Worm (Caenorhabditis elegans): ENCODE measurements around the gene Y32F6B.9.

DNA sequence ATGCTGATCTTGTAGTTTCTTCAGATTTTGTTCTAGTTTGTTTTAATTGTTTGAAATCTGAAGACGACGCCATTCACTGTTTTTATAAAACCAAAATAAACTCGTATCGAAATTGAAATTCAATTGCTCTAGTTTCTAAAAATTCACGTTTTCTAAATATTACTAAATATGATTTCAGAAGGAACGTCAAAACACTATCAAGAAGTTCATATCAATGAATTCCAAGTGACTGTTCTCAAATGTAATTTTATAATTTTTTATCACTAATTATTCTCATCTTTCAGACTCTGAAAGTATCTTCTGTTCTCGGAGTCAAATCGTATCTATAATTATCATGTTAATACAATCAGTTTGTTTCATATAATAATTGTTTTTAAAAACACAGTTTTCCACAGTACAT lies 37.8 kb upstream of the Y32F6B.9 start, which contains the start of gene snf-10:
- no peak for TF ChIP-seq gei-17 (GFP tag; optimal IDR thresholded peaks at IDR 0.05)
- TF ChIP-seq B0035.1 (tag; optimal IDR thresholded peaks at IDR 0.05): no peak
- TF ChIP-seq snpc-3.4 (tag; optimal IDR thresholded peaks at IDR 0.05): no peak
- TF ChIP-seq ceh-40 (GFP tag; IDR thresholded peaks at IDR 0.05): no peak

Measured in whole organism, young adult.